Fruit fly (Drosophila melanogaster) whole organism, embryonic: ENCODE results near the gene Uba4.
A peak's percentile ranks its signal among the peaks of the same experiment; 100 is the strongest.

Experiments used
- Aef1 ChIP-seq: fragments of 200-800 bp; sonication (Bioruptor generic); IDR thresholded peaks from 3 replicates; pipeline ENCODE4 v1.3.6; 2022; ENCODE audit warnings: missing biosample characterization, missing genetic modification characterization
- Atf3 ChIP-seq: fragments of 200-800 bp; sonication (Bioruptor generic); optimal IDR thresholded peaks from 3 replicates; lab custom pipeline; 2016; ENCODE audit warnings: missing biosample characterization, missing genetic modification characterization
- Atf6 ChIP-seq: fragments of 200-800 bp; sonication (Bioruptor generic); IDR thresholded peaks from 2 replicates; pipeline ENCODE4 v1.3.6; 2022; ENCODE audit warnings: missing biosample characterization, missing genetic modification characterization
- CG11696 ChIP-seq: fragments of 200-800 bp; sonication (Bioruptor generic); IDR thresholded peaks from 2 replicates; pipeline ENCODE4 v1.3.6; 2022; ENCODE audit warnings: missing biosample characterization, missing genetic modification characterization
- CG12299 ChIP-seq: fragments of 200-800 bp; sonication (Bioruptor generic); optimal IDR thresholded peaks from 2 replicates; lab custom pipeline; 2018; ENCODE audit warnings: missing biosample characterization, mild to moderate bottlenecking, missing genetic modification characterization
- CG12391 ChIP-seq: fragments of 200-800 bp; sonication (Bioruptor generic); optimal IDR thresholded peaks from 3 replicates; lab custom pipeline; 2018; ENCODE audit warnings: missing biosample characterization, mild to moderate bottlenecking, missing genetic modification characterization, moderate library complexity
- CG12942 ChIP-seq: fragments of 200-800 bp; sonication (Bioruptor generic); optimal IDR thresholded peaks from 3 replicates; lab custom pipeline; 2016; ENCODE audit warnings: missing biosample characterization, missing genetic modification characterization
- CG13424 ChIP-seq: fragments of 200-800 bp; sonication (Bioruptor generic); optimal IDR thresholded peaks from 2 replicates; lab custom pipeline; 2019; ENCODE audit warnings: missing biosample characterization, mild to moderate bottlenecking, missing genetic modification characterization, moderate library complexity
- CG13775 ChIP-seq: fragments of 200-800 bp; sonication (Bioruptor generic); optimal IDR thresholded peaks from 3 replicates; lab custom pipeline; 2017; ENCODE audit warnings: missing biosample characterization, mild to moderate bottlenecking, missing genetic modification characterization
- CG14667 ChIP-seq: fragments of 200-800 bp; sonication (Bioruptor generic); IDR thresholded peaks from 2 replicates; pipeline ENCODE4 v1.3.6; 2022; ENCODE audit warnings: missing biosample characterization, missing genetic modification characterization
- CG15011 ChIP-seq: fragments of 200-800 bp; sonication (Bioruptor generic); optimal IDR thresholded peaks from 3 replicates; lab custom pipeline; 2018; ENCODE audit warnings: missing biosample characterization, mild to moderate bottlenecking, missing genetic modification characterization
- CG15514 ChIP-seq: fragments of 200-800 bp; sonication (Bioruptor generic); optimal IDR thresholded peaks from 3 replicates; lab custom pipeline; 2017; ENCODE audit warnings: missing biosample characterization, missing genetic modification characterization, mild to moderate bottlenecking, moderate library complexity, missing genetic modification reagents
- CG30403 ChIP-seq: fragments of 200-800 bp; sonication (Bioruptor generic); optimal IDR thresholded peaks from 3 replicates; lab custom pipeline; 2016; ENCODE audit warnings: missing biosample characterization, missing genetic modification characterization
- CG32772 ChIP-seq: fragments of 200-800 bp; sonication (Bioruptor generic); IDR thresholded peaks from 2 replicates; pipeline ENCODE4 v1.3.6; 2022; ENCODE audit warnings: missing biosample characterization, missing genetic modification characterization
- CG34422 ChIP-seq: fragments of 200-800 bp; sonication (Bioruptor generic); IDR thresholded peaks from 3 replicates; pipeline ENCODE4 v1.3.6; 2022; ENCODE audit warnings: missing biosample characterization, missing genetic modification characterization
- CG4424 ChIP-seq: fragments of 200-800 bp; sonication (Bioruptor generic); optimal IDR thresholded peaks from 3 replicates; lab custom pipeline; 2016; ENCODE audit warnings: missing biosample characterization, missing genetic modification characterization
- CG6272 ChIP-seq: fragments of 200-800 bp; sonication (Bioruptor generic); IDR thresholded peaks from 2 replicates; pipeline ENCODE4 v1.3.6; 2022; ENCODE audit warnings: missing biosample characterization, missing genetic modification characterization
- CG7372 ChIP-seq: fragments of 200-800 bp; sonication (Bioruptor generic); IDR thresholded peaks from 2 replicates; pipeline ENCODE4 v1.3.6; 2022; ENCODE audit warnings: missing biosample characterization, missing genetic modification characterization
- CG7745 ChIP-seq: fragments of 200-800 bp; sonication (Bioruptor generic); optimal IDR thresholded peaks from 2 replicates; lab custom pipeline; 2018; ENCODE audit warnings: missing biosample characterization, mild to moderate bottlenecking, missing genetic modification characterization, moderate library complexity
- CG8388 ChIP-seq: fragments of 200-800 bp; sonication (Bioruptor generic); optimal IDR thresholded peaks from 2 replicates; lab custom pipeline; 2019; ENCODE audit warnings: missing biosample characterization, mild to moderate bottlenecking, missing genetic modification characterization, moderate library complexity
- CG9215 ChIP-seq: fragments of 200-800 bp; sonication (Bioruptor generic); IDR thresholded peaks from 2 replicates; pipeline ENCODE4 v1.3.6; 2022; ENCODE audit warnings: missing biosample characterization, missing genetic modification characterization
- Dp ChIP-seq: fragments of 200-800 bp; sonication (Bioruptor generic); optimal IDR thresholded peaks from 2 replicates; lab custom pipeline; 2018; ENCODE audit warnings: missing biosample characterization, mild to moderate bottlenecking, missing genetic modification characterization, moderate library complexity
- Hand ChIP-seq: fragments of 200-800 bp; sonication (Bioruptor generic); optimal IDR thresholded peaks from 2 replicates; lab custom pipeline; 2017; ENCODE audit warnings: mild to moderate bottlenecking, missing biosample characterization, missing genetic modification reagents, missing genetic modification characterization
- Lim3 ChIP-seq: fragments of 200-800 bp; sonication (Bioruptor generic); IDR thresholded peaks from 2 replicates; pipeline ENCODE4 v1.3.6; 2022; ENCODE audit warnings: missing biosample characterization, missing genetic modification characterization
- Mes4 ChIP-seq: fragments of 200-800 bp; sonication (Bioruptor generic); optimal IDR thresholded peaks from 2 replicates; lab custom pipeline; 2016; ENCODE audit warnings: missing biosample characterization, missing genetic modification characterization
- Myb ChIP-seq: fragments of 200-800 bp; sonication (Bioruptor generic); optimal IDR thresholded peaks from 2 replicates; lab custom pipeline; 2016; ENCODE audit warnings: missing biosample characterization, missing genetic modification characterization
- YL-1 ChIP-seq: fragments of 200-800 bp; sonication (Bioruptor generic); optimal IDR thresholded peaks from 3 replicates; lab custom pipeline; 2017; ENCODE audit warnings: missing biosample characterization, mild to moderate bottlenecking, missing genetic modification characterization
- amos ChIP-seq: fragments of 200-800 bp; sonication (Bioruptor generic); IDR thresholded peaks from 2 replicates; pipeline ENCODE4 v1.3.6; 2022; ENCODE audit warnings: missing biosample characterization, missing genetic modification characterization; ENCODE audit not compliant: partially characterized antibody
- ara ChIP-seq: fragments of 200-800 bp; sonication (Bioruptor generic); IDR thresholded peaks from 2 replicates; pipeline ENCODE4 v1.3.6; 2022; ENCODE audit warnings: missing biosample characterization, missing genetic modification characterization
- bab2 ChIP-seq: fragments of 200-800 bp; sonication (Bioruptor generic); optimal IDR thresholded peaks from 2 replicates; lab custom pipeline; 2016; ENCODE audit warnings: missing biosample characterization, missing genetic modification characterization
- br ChIP-seq: fragments of >200 bp; optimal IDR thresholded peaks from 2 replicates; lab custom pipeline; 2017
- cad ChIP-seq: fragments of >200 bp; optimal IDR thresholded peaks from 2 replicates; lab custom pipeline; 2017; ENCODE audit warnings: missing biosample characterization, missing genetic modification characterization
- crc ChIP-seq: fragments of 200-800 bp; sonication (Bioruptor generic); optimal IDR thresholded peaks from 2 replicates; lab custom pipeline; 2016; ENCODE audit warnings: missing biosample characterization, missing genetic modification characterization
- cwo ChIP-seq: fragments of 200-800 bp; sonication (Bioruptor generic); optimal IDR thresholded peaks from 3 replicates; lab custom pipeline; 2017; ENCODE audit warnings: missing biosample characterization, missing genetic modification characterization, mild to moderate bottlenecking, moderate library complexity, missing genetic modification reagents
- dimm ChIP-seq: fragments of 200-800 bp; sonication (Bioruptor generic); IDR thresholded peaks from 2 replicates; pipeline ENCODE4 v1.3.6; 2022; ENCODE audit warnings: missing biosample characterization, missing genetic modification characterization
- disco-r ChIP-seq: fragments of 200-800 bp; sonication (Bioruptor generic); optimal IDR thresholded peaks from 2 replicates; lab custom pipeline; 2016; ENCODE audit warnings: missing biosample characterization, missing genetic modification characterization
- dmrt99B ChIP-seq: fragments of 200-800 bp; sonication (Bioruptor generic); optimal IDR thresholded peaks from 2 replicates; lab custom pipeline; 2018; ENCODE audit warnings: missing biosample characterization, mild to moderate bottlenecking, missing genetic modification characterization, moderate library complexity
- emc ChIP-seq: fragments of 200-800 bp; sonication (Bioruptor generic); optimal IDR thresholded peaks from 2 replicates; lab custom pipeline; 2016; ENCODE audit warnings: missing biosample characterization, missing genetic modification characterization
- ewg ChIP-seq: fragments of 200-800 bp; sonication (Bioruptor generic); optimal IDR thresholded peaks from 3 replicates; lab custom pipeline; 2017; ENCODE audit warnings: mild to moderate bottlenecking, missing biosample characterization, missing genetic modification reagents, missing genetic modification characterization
- gsb-n ChIP-seq: fragments of 200-800 bp; sonication (Bioruptor generic); optimal IDR thresholded peaks from 3 replicates; lab custom pipeline; 2018; ENCODE audit warnings: missing biosample characterization, mild to moderate bottlenecking, missing genetic modification characterization
- her ChIP-seq: fragments of 200-800 bp; sonication (Bioruptor generic); optimal IDR thresholded peaks from 2 replicates; lab custom pipeline; 2016; ENCODE audit warnings: missing biosample characterization, missing genetic modification characterization
- kay ChIP-seq: fragments of 200-800 bp; sonication (Bioruptor generic); optimal IDR thresholded peaks from 2 replicates; lab custom pipeline; 2016; ENCODE audit warnings: missing biosample characterization, missing genetic modification characterization
- nmo ChIP-seq: fragments of 200-800 bp; sonication (Bioruptor generic); optimal IDR thresholded peaks from 2 replicates; lab custom pipeline; 2018; ENCODE audit warnings: missing biosample characterization, mild to moderate bottlenecking, missing genetic modification characterization, moderate library complexity
- pan ChIP-seq, 4 experiments: fragments of >200 bp in 3 of 4; fragments of 200-800 bp in 1 of 4; sonication (Bioruptor generic) in 1 of 4; optimal IDR thresholded peaks in 3 of 4; IDR thresholded peaks in 1 of 4; 2 replicates each; pipeline versions ENCODE4 v1.3.6 to Lab custom; 2017 to 2022; ENCODE audit warnings: missing biosample characterization in 2 of 4, missing genetic modification characterization in 2 of 4, mixed read lengths in 1 of 4
- pb ChIP-seq: fragments of 200-800 bp; sonication (Bioruptor generic); optimal IDR thresholded peaks from 3 replicates; lab custom pipeline; 2016; ENCODE audit warnings: missing biosample characterization, missing genetic modification characterization
- pum ChIP-seq: fragments of 200-800 bp; sonication (Bioruptor generic); optimal IDR thresholded peaks from 2 replicates; lab custom pipeline; 2016; ENCODE audit warnings: missing biosample characterization, missing genetic modification characterization
- run ChIP-seq: fragments of 200-800 bp; sonication (Bioruptor generic); optimal IDR thresholded peaks from 3 replicates; lab custom pipeline; 2018; ENCODE audit warnings: missing biosample characterization, mild to moderate bottlenecking, missing genetic modification characterization
- salm ChIP-seq: fragments of 200-800 bp; sonication (Bioruptor generic); optimal IDR thresholded peaks from 2 replicates; lab custom pipeline; 2018; ENCODE audit warnings: missing biosample characterization, mild to moderate bottlenecking, missing genetic modification characterization
- sim ChIP-seq: fragments of 200-800 bp; sonication (Bioruptor generic); IDR thresholded peaks from 2 replicates; pipeline ENCODE4 v1.3.6; 2022; ENCODE audit warnings: missing biosample characterization, missing genetic modification characterization
- sima ChIP-seq: fragments of 200-800 bp; sonication (Bioruptor generic); optimal IDR thresholded peaks from 2 replicates; lab custom pipeline; 2016; ENCODE audit warnings: missing biosample characterization, missing genetic modification characterization
- so ChIP-seq: fragments of 200-800 bp; sonication (Bioruptor generic); IDR thresholded peaks from 3 replicates; pipeline ENCODE4 v1.3.6; 2022; ENCODE audit warnings: missing biosample characterization, missing genetic modification characterization
- tx ChIP-seq: fragments of 200-800 bp; sonication (Bioruptor generic); optimal IDR thresholded peaks from 2 replicates; lab custom pipeline; 2016; ENCODE audit warnings: missing biosample characterization, missing genetic modification characterization

Uba4 gene

DNA sequence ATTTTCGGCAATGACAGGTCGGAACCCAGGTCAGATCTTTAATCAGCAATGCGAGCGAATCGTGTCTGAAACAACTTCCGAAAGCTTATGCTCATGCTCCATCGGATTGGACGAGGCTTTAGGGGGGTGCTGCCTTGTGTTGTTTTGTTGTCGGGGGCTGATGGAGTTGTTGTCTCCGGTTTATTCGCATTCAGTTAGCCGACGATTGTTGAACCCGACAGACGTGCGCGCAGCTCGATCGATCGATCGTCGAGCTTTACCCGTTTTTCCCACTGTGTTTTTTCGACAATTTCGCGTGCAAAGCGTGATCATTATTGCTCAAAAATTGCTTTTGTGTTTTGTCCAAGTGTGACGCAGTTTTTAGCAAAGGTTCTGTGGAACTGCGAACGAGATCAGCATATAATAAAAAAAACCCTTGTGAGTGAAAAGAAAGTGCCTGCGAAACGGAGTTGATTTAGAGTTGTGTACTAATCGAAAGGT is 11.8 kb downstream of the Uba4 start, which contains the start of gene CG17834 (continued):
- TF ChIP-seq YL-1 (GFP tag; lab: Kevin White, UChicago) (no peak), CG15011 (GFP tag; lab: Kevin White, UChicago) (no peak), CG34422 (GFP tag; lab: Robert Waterston, UW) (peak; percentile 32; the same call in 1 of the 3 replicates), pb (GFP tag; lab: Kevin White, UChicago) (no peak), tx (GFP tag; lab: Kevin White, UChicago) (no peak), CG15514 (peak; percentile 7), cwo (GFP tag; lab: Kevin White, UChicago) (peak; percentile 67), CG6272 (GFP tag; lab: Robert Waterston, UW) (no peak), CG30403 (GFP tag; lab: Kevin White, UChicago) (no peak), CG7372 (GFP tag; lab: Robert Waterston, UW) (no peak), ewg (GFP tag; lab: Kevin White, UChicago) (no peak), Lim3 (GFP tag; lab: Robert Waterston, UW) (no peak), br (lab: Kevin White, UChicago) (no peak), kay (GFP tag; lab: Kevin White, UChicago) (no peak), her (GFP tag; lab: Kevin White, UChicago) (no peak), bab2 (GFP tag; lab: Kevin White, UChicago) (no peak), CG13424 (tag; lab: Kevin White, UChicago) (no peak), sim (GFP tag; lab: Robert Waterston, UW) (no peak), ara (GFP tag; lab: Robert Waterston, UW) (peak; percentile 13; the same call in 1 of the 2 replicates), cad (GFP tag; lab: Kevin White, UChicago) (no peak), CG7745 (no peak), CG12391 (tag; lab: Kevin White, UChicago) (no peak), emc (GFP tag; lab: Kevin White, UChicago) (no peak), salm (tag; lab: Kevin White, UChicago) (no peak), sima (GFP tag; lab: Kevin White, UChicago) (no peak), CG32772 (GFP tag; lab: Robert Waterston, UW) (no peak), disco-r (GFP tag; lab: Kevin White, UChicago) (no peak), Hand (GFP tag; lab: Kevin White, UChicago) (no peak), CG14667 (GFP tag; lab: Robert Waterston, UW) (no peak), CG12299 (tag; lab: Kevin White, UChicago) (no peak), dmrt99B (tag; lab: Kevin White, UChicago) (no peak), Atf3 (GFP tag; lab: Kevin White, UChicago) (no peak), Aef1 (GFP tag; lab: Robert Waterston, UW) (0 out of 3 replicates have a peak, but pooled peaks have one; percentile 16), Dp (no peak), CG9215 (GFP tag; lab: Robert Waterston, UW) (no peak), so (GFP tag; lab: Robert Waterston, UW) (no peak), pum (GFP tag; lab: Kevin White, UChicago) (no peak), CG12942 (no peak), Myb (GFP tag; lab: Kevin White, UChicago) (no peak), dimm (GFP tag; lab: Robert Waterston, UW) (no peak), Atf6 (0 out of 2 replicates have a peak, but pooled peaks have one; percentile 37), CG8388 (no peak), run (tag; lab: Kevin White, UChicago) (no peak), CG4424 (GFP tag; lab: Kevin White, UChicago) (no peak), amos (GFP tag; lab: Robert Waterston, UW) (no peak; the same call in 1 of the 2 replicates), Mes4 (no peak), CG13775 (GFP tag; lab: Kevin White, UChicago) (no peak), CG11696 (GFP tag; lab: Robert Waterston, UW) (no peak), nmo (GFP tag; lab: Kevin White, UChicago) (no peak), gsb-n (no peak), crc (no peak), pan (optimal IDR thresholded peaks at IDR 0.05; lab: Kevin White, UChicago) (no peak), pan (GFP tag; optimal IDR thresholded peaks at IDR 0.05 in 1 of 2, IDR thresholded peaks at IDR 0.05 in 1 of 2) (no peak)
